Fruit fly (Drosophila melanogaster) whole organism, adult: Measurements from ENCODE around the gene Tsp97E.

Experiments used
- CG33017 ChIP-seq: fragments of 200-800 bp; sonication (Bioruptor generic); optimal IDR thresholded peaks from 2 replicates; lab custom pipeline; 2018; ENCODE audit warnings: missing biosample characterization, mild to moderate bottlenecking, missing genetic modification characterization, moderate library complexity
- Crg-1 ChIP-seq: fragments of 200-800 bp; sonication (Bioruptor generic); optimal IDR thresholded peaks from 2 replicates; lab custom pipeline; 2016; ENCODE audit warnings: missing biosample characterization, missing genetic modification characterization
- cic ChIP-seq: fragments of 200-800 bp; sonication (Bioruptor generic); optimal IDR thresholded peaks from 2 replicates; lab custom pipeline; 2017; ENCODE audit warnings: missing biosample characterization, mild to moderate bottlenecking, missing genetic modification characterization, moderate library complexity
- kay ChIP-seq: fragments of 200-800 bp; sonication (Bioruptor generic); peaks from one replicate; lab custom pipeline; 2016; ENCODE audit warnings: missing biosample characterization, missing genetic modification characterization, borderline replicate concordance

DNA sequence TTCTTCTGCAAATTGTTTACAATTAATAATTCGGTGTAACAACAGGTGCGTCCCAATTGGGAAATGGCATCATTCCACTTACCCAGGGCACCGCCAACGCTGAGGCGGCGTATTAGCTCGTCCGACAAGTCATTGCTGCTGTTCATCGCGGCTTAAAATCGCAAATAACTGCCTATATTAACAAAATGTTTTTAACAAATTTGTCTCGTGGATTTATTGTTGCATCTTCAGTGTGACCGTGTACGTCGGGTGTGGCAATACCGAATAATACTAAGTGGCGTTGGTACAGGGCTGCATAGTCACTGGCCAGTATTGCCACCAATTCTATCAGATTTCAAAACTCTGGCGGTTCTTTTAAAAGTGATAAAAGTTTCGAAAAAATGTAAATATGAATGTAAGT, 52.0 kb downstream of the Tsp97E start, which contains the start of gene Ets97D:
- no peak for TF ChIP-seq kay (GFP tag; lab: Kevin White, UChicago)
- no peak for TF ChIP-seq Crg-1 (GFP tag; lab: Kevin White, UChicago)
- no peak for TF ChIP-seq CG33017
- no peak for TF ChIP-seq cic (GFP tag; lab: Kevin White, UChicago)
